Worm (Caenorhabditis elegans): Measurements from ENCODE around the gene srbc-68.
"Not testable (repeated sequence)": the region's sequence is repeated elsewhere in the genome, so short reads cannot be mapped to it uniquely, and the experiment has no call there.

srbc-68 gene

ce11 chrV:3572408-3572807 lies 26.0 kb upstream of the srbc-68 start, which contains the start of gene F40C5.1:
Gene F40C5.1 (plus strand): TSS chrV:3572708.
- not testable (repeated sequence) for TF ChIP-seq ceh-79 (tag; optimal IDR thresholded peaks at IDR 0.05); Y95B8A.8 (GFP tag; IDR thresholded peaks at IDR 0.05); snpc-3.4 (tag; optimal IDR thresholded peaks at IDR 0.05)

ce11 chrV:3570695-3571094 lies 24.3 kb upstream of the srbc-68 start, which contains the start of gene F40C5.2:
Gene F40C5.2 (plus strand): TSS chrV:3570995.
- TF ChIP-seq die-1 (tag; optimal IDR thresholded peaks at IDR 0.05); F39B2.1 (GFP tag; IDR thresholded peaks at IDR 0.05); snpc-4 (GFP tag; optimal IDR thresholded peaks at IDR 0.05); snpc-4 (tag; optimal IDR thresholded peaks at IDR 0.05): not testable (repeated sequence)

- not testable (repeated sequence) for TF ChIP-seq ceh-27 (GFP tag; optimal IDR thresholded peaks at IDR 0.05); madf-10 (tag; optimal IDR thresholded peaks at IDR 0.05); egrh-3 (GFP tag; IDR thresholded peaks at IDR 0.05)
These were observed 17.9 kb upstream of the srbc-68 start, which contains the start of gene T24A6.17 for ce11 chrV:3564335-3564734. Gene T24A6.17 (minus strand): TSS chrV:3564435.

DNA sequence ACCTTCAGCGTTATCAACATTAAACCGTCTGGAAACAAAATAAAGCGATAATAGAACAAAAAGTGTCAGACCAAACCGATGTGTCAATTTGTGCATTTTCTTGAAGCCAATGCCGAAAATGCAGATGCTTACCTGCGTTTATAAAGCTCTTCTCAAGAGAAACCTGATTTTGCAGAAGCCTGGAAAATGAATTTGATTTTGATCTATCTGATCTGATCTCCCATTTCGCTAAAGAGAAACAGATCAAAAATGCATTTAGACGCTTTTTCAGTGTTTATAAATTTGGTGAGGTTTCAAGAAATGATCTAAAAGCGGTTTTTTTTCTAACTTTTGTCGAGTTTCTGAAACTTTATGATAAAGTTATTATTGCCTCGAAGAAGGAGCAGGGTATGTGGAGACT lies 16.4 kb upstream of the srbc-68 start, which contains the start of gene T24A6.16:
T24A6.16 (minus strand) TSS at position 101 of the 400 bp plus-strand sequence.
- TF ChIP-seq tbp1 (GFP tag; optimal IDR thresholded peaks at IDR 0.05); D2030.7 (GFP tag; IDR thresholded peaks at IDR 0.05); nhr-120 (GFP tag; IDR thresholded peaks at IDR 0.05): not testable (repeated sequence)

ce11 chrV:3559704-3560103 lies 13.3 kb upstream of the srbc-68 start:
- TF ChIP-seq hsf-1 (GFP tag; IDR thresholded peaks at IDR 0.05) = peak; percentile 52; the same call in 1 of the 2 replicates

DNA sequence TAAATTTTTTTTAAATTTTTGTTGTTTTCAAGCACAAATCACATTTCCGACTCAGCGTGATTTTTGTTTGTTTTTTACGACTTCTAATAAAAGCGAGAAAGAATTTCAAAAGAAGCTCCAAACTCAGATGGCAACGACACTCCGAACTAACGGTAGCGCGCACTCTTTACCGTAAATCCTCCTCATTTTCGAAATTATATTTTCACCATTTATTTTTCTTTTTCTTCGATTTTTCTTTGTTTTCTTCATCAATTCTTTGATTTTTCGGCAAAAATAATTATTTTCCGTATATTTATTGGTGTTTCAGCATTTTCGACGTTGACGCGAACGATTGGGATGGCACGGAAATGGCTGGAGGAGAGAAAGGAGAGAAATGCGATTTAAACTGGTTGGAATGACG lies 12.3 kb upstream of the srbc-68 start, which contains the start of gene T24A6.1:
T24A6.1 (plus strand) TSS at position 301 of the 400 bp plus-strand sequence.
- not testable (repeated sequence) for TF ChIP-seq hlh-12 (tag; optimal IDR thresholded peaks at IDR 0.05); hlh-26 (GFP tag; conservative IDR thresholded peaks at IDR 0.05); egl-18 (GFP tag; IDR thresholded peaks at IDR 0.05)

- TF ChIP-seq hmg-20 (GFP tag; IDR thresholded peaks at IDR 0.05) (no peak), zfh-2 (GFP tag; conservative IDR thresholded peaks at IDR 0.05) (peak; percentile 59)
These were observed 11.0 kb upstream of the srbc-68 start, which contains the start of gene grl-31 for ce11 chrV:3557422-3557821. Gene grl-31 (minus strand): TSS chrV:3557778.

DNA sequence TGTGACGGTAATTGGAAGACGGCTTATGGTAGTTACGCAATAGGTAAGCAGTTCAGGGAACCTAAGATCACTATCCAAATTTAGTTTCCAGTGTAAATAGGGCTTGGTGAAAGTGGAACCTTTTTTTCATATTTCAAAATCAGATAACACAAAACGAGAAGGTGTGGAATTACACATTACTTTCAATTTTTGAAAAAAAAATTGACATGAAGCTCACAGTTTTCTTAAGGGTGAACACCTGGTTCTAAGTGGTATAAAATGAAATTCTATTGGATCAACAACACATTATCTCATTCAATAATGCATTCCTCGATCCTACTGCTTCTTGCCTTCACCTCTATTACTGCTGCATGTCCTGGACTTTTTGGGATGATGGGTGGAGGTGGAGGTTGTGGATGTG lies 9.6 kb upstream of the srbc-68 start, which contains the start of gene grl-30:
grl-30 (plus strand) TSS at position 301 of the 400 bp plus-strand sequence.
- TF ChIP-seq die-1 (tag; optimal IDR thresholded peaks at IDR 0.05) (no peak), nhr-27 (tag; optimal IDR thresholded peaks at IDR 0.05) (no peak), Y95B8A.8 (GFP tag; IDR thresholded peaks at IDR 0.05) (no peak), egl-18 (GFP tag; IDR thresholded peaks at IDR 0.05) (no peak), ets-4 (GFP tag; optimal IDR thresholded peaks at IDR 0.05) (no peak), egrh-3 (GFP tag; IDR thresholded peaks at IDR 0.05) (no peak), akir-1 (GFP tag; optimal IDR thresholded peaks at IDR 0.05) (no peak), hmg-1.2 (GFP tag; IDR thresholded peaks at IDR 0.05) (no peak), nhr-80 (tag; optimal IDR thresholded peaks at IDR 0.05) (no peak), let-607 (tag; optimal IDR thresholded peaks at IDR 0.05) (no peak), ztf-28 (GFP tag; IDR thresholded peaks at IDR 0.05) (no peak), ceh-40 (GFP tag; IDR thresholded peaks at IDR 0.05) (no peak), C17E4.6 (GFP tag; IDR thresholded peaks at IDR 0.05) (no peak), cebp-2 (GFP tag; IDR thresholded peaks at IDR 0.05) (no peak), sea-2 (GFP tag; IDR thresholded peaks at IDR 0.05) (no peak)
